Worm (Caenorhabditis elegans) whole organism, late embryonic: ENCODE measurements around the gene C50F4.1.

Source experiments
- ama-1 ChIP-seq: fragments of 150-350 bp; optimal IDR thresholded peaks from 2 replicates; lab custom pipeline; 2014
- ceh-24 ChIP-seq: sonication (generic microtip); optimal IDR thresholded peaks from 2 replicates; lab custom pipeline; 2016; ENCODE audit warnings: mild to moderate bottlenecking, missing genetic modification characterization, missing compliant biosample characterization
- elt-2 ChIP-seq: sonication (generic microtip); optimal IDR thresholded peaks from 2 replicates; lab custom pipeline; 2016; ENCODE audit warnings: missing genetic modification reagents, missing genetic modification characterization, missing compliant biosample characterization
- hlh-30 ChIP-seq: sonication (generic microtip); optimal IDR thresholded peaks from 2 replicates; lab custom pipeline; 2017; ENCODE audit warnings: antibody characterized with exemption, missing genetic modification characterization, missing compliant biosample characterization; ENCODE audit not compliant: insufficient read depth
- hlh-8 ChIP-seq: sonication (generic microtip); optimal IDR thresholded peaks from 2 replicates; lab custom pipeline; 2016; ENCODE audit warnings: missing genotype, missing genetic modification characterization, missing compliant biosample characterization
- lin-11 ChIP-seq: fragments of 200-800 bp; sonication (Bioruptor generic); optimal IDR thresholded peaks from 2 replicates; lab custom pipeline; 2018; ENCODE audit warnings: mild to moderate bottlenecking, missing genetic modification characterization, missing compliant biosample characterization
- nfya-1 ChIP-seq: sonication (generic microtip); optimal IDR thresholded peaks from 2 replicates; lab custom pipeline; 2017; ENCODE audit warnings: missing genetic modification characterization, mild to moderate bottlenecking, missing compliant biosample characterization, antibody characterized with exemption, moderate library complexity
- nhr-11 ChIP-seq: fragments of 150-350 bp; optimal IDR thresholded peaks from 2 replicates; lab custom pipeline; 2014; ENCODE audit warnings: missing biosample characterization, missing genetic modification characterization
- pha-4 ChIP-seq: fragments of 150-350 bp; optimal IDR thresholded peaks from 2 replicates; lab custom pipeline; 2018; ENCODE audit warnings: missing biosample characterization, missing genetic modification reagents, missing genetic modification characterization
- rnt-1 ChIP-seq: sonication (generic microtip); optimal IDR thresholded peaks from 2 replicates; lab custom pipeline; 2016; ENCODE audit warnings: missing genetic modification characterization, missing compliant biosample characterization
- sox-4 ChIP-seq: sonication (generic microtip); optimal IDR thresholded peaks from 2 replicates; lab custom pipeline; 2017; ENCODE audit warnings: mild to moderate bottlenecking, missing genetic modification characterization, inconsistent platforms, missing compliant biosample characterization
- tbx-2 ChIP-seq: sonication (generic microtip); optimal IDR thresholded peaks from 2 replicates; lab custom pipeline; 2016; ENCODE audit warnings: missing genetic modification characterization, missing compliant biosample characterization
- unc-3 ChIP-seq, 2 experiments: fragments of 200-800 bp in 1 of 2; sonication (Bioruptor generic) in 1 of 2; sonication (generic microtip) in 1 of 2; conservative IDR thresholded peaks in 1 of 2; optimal IDR thresholded peaks in 1 of 2; 2 replicates each; pipeline versions ENCODE4 v1.3.6 to Lab custom; 2016 to 2022; ENCODE audit warnings: missing compliant biosample characterization in 2 of 2, missing genetic modification characterization in 2 of 2, missing genetic modification reagents in 1 of 2

DNA sequence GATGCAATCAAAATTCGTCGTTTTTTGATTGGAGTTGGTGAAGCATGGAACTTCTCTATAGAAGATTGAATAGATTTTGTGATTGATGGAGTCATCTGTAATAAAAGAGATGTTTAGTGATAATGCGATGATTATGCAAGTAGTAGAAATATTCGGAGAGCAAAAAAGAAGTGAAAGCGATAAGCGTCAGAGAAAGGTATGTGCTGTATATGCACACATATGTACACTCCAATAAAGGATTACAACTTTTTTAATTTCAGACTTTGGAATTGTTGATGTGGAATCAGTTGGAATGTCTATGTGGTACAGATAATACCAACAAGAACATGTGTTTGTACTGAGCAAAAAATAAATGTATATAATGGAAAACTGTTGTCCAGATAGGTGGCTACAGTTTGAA is 43.6 kb downstream of the C50F4.1 start, which contains the start of gene F25B3.5:
- TF ChIP-seq nhr-11: no peak
- no peak for TF ChIP-seq ceh-24 (tag; lab: Kevin White, UChicago)
- TF ChIP-seq pha-4 (tag; lab: Kevin White, UChicago): no peak
- TF ChIP-seq nfya-1 (tag; lab: Kevin White, UChicago): no peak
- no peak for TF ChIP-seq tbx-2 (tag; lab: Kevin White, UChicago)
- no peak for TF ChIP-seq hlh-30 (tag; lab: Kevin White, UChicago)
- TF ChIP-seq ama-1: no peak
- no peak for TF ChIP-seq elt-2 (tag; lab: Kevin White, UChicago)
- TF ChIP-seq hlh-8: no peak
- TF ChIP-seq unc-3 (GFP tag; conservative IDR thresholded peaks at IDR 0.05; lab: Robert Waterston, UW): no peak
- no peak for TF ChIP-seq unc-3 (tag; optimal IDR thresholded peaks at IDR 0.05; lab: Kevin White, UChicago)
- TF ChIP-seq sox-4: no peak
- TF ChIP-seq rnt-1 (tag; lab: Kevin White, UChicago): no peak
- TF ChIP-seq lin-11 (tag; lab: Kevin White, UChicago): no peak
